Worm (Caenorhabditis elegans): ENCODE results near the gene R193.6.

Gene R193.6

DNA sequence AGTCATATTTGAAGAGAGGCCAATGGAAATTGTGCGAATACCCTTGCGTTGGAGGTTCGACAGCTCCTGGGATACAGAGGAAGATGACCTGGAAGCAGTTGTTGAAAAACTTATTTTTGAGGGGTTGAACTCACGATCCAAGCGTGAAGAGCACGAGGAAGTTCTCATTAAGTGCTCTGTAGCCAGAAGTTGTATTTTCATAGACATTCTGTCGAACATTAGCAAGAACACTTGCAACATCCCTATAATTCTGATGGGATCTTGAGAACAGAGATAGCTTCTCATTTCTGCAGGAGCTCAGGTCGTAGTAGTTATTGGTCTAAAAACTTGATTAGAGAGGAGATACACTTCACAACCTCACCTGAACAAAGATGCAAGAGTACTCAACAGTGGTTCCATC is 7.0 kb upstream of the R193.6 start:
- no peak for TF ChIP-seq unc-62 (GFP tag; optimal IDR thresholded peaks at IDR 0.05)

DNA sequence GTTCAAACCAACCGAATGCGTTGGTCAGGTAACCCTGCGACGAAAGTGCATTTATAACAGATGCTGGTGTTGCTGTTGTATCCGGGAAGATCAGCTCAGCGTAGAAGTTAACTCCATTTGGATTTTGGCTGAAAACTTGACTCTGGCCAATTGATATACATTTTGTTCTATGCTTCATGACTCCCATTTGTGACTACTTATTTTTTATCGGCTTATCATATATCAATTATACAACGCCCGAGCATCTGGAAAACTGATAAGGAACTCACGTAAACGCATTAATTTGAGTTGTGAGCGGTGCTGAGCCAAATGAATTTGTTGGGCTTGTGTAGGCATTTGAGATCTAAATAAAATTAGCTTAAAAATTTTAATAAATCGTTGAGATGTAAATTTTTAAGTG is 1.2 kb upstream of the R193.6 start:
- TF ChIP-seq unc-62 (GFP tag; optimal IDR thresholded peaks at IDR 0.05): no peak

DNA sequence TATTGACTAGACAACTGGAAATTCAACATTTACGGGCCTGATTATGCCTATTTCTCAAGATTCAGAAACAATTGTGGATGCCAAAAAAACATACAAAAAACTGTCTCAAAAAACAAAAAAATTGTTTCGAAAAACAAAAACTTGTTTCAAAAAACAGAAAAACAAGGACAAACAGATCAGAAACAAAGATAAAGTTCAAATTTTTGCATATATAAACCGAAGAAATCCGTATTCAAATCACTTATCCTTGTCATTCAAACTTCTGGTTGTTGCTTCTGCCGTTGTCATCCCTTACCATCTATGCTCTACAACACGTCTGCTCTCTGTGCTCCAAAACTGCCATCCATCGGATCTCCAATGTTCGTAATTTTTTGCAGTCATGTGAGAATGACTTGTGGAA is 6.1 kb downstream of the R193.6 start, which contains the start of gene R193.1:
TSS of gene R193.1 (plus strand) at position 301 of the 400 bp plus-strand sequence.
- no peak for TF ChIP-seq unc-62 (GFP tag; optimal IDR thresholded peaks at IDR 0.05)

DNA sequence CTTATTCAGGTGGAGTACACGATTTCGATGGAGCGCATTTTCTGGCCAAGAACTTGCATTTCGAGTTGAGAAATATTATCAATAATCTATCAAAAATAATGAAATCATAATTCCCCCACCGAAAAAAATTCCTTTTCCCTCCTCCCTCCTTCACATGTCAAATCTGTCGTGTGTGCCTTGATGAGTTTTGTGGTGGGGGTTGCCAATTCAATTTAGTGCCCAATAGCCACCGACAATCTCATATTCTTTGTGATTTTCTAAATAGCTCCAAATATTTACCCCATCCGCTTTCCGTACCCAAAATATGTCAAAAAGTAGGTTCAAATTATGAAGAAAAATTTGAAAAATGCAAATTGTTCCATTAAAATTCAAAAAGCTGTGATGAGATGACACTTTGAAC is 13.4 kb downstream of the R193.6 start, which contains the start of gene tmc-1:
TSS of gene tmc-1 (plus strand) at position 189 of the 400 bp plus-strand sequence.
- no peak for TF ChIP-seq unc-62 (GFP tag; optimal IDR thresholded peaks at IDR 0.05)

DNA sequence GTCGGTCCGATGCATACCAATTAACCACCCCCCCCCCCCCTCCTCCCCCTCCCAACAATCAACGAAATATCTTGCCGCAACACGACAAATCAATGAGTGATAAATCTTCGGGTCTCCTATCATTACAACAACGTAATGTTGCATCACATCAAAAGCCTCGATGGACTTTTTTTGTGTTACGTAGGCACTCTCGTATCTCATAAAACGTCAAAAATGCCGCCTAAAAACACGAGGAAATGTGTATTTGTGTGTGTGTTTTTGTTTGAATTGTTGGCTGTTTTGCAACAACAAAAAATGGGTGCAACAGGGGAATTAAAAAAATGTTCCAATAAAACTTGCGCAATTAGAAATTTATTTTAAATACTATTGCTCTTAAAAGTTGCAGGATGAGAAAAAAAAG is 18.6 kb downstream of the R193.6 start:
- no peak for TF ChIP-seq unc-62 (GFP tag; optimal IDR thresholded peaks at IDR 0.05)

DNA sequence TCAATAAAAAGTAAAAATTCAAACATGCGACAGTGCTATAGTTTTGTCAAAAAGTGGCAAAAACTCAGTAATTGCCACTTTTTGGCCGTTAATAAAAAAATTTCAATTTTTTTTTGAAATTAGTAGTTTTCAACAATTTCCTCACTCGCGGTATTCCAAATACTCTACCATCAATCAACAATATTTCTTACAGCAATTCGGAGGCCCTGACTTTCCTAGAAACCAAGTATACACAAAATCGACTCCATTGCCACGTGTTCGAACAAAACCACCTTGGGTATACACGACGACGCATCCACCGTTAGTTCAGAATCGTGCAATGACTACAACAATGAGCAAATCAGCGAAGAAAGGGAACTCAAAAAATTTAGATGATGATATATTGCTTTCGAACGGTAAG is 23.0 kb downstream of the R193.6 start:
- TF ChIP-seq unc-62 (GFP tag; optimal IDR thresholded peaks at IDR 0.05): no peak

DNA sequence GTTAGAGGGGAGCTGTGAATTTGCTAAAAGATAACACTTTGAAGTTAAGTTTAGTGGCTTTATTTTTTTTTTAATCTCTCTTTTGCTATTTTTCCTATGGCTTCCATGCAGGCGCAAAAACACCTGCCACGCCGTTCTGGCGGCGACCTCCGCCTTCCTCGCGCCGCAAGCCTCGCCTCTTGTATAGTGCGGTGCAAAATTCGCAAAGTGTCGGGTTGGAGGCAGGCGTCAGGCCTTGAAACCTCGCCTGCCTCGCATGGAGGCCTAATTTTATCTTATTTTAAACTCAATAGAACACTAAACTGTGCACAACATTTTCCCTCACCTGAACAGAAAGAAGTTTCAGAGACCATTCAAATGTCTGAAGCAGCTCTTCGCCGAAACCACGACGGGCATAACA is 23.4 kb downstream of the R193.6 start:
- no peak for TF ChIP-seq unc-62 (GFP tag; optimal IDR thresholded peaks at IDR 0.05)

DNA sequence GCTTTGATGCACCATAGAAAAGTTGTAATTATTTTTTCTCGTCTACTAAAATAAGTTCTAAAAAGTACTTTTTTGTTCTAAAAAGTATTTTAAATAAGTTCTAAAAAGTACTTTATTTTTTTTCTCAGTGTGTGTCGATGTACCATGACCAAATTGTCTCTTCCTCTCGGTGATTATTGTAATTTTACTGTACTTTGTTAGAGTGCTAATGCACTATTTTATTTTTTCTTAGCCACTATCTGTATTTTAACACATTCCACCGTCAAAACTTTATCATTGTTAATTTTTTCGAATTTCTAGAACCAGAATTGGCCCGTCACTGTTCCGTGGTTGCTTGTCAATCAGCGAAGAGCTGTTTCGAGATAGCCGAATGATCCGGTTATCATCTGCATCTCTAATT is 31.4 kb downstream of the R193.6 start, which contains the start of gene hot-8:
TSS of gene hot-8 (plus strand) at position 301 of the 400 bp plus-strand sequence.
- no peak for TF ChIP-seq unc-62 (GFP tag; optimal IDR thresholded peaks at IDR 0.05)

DNA sequence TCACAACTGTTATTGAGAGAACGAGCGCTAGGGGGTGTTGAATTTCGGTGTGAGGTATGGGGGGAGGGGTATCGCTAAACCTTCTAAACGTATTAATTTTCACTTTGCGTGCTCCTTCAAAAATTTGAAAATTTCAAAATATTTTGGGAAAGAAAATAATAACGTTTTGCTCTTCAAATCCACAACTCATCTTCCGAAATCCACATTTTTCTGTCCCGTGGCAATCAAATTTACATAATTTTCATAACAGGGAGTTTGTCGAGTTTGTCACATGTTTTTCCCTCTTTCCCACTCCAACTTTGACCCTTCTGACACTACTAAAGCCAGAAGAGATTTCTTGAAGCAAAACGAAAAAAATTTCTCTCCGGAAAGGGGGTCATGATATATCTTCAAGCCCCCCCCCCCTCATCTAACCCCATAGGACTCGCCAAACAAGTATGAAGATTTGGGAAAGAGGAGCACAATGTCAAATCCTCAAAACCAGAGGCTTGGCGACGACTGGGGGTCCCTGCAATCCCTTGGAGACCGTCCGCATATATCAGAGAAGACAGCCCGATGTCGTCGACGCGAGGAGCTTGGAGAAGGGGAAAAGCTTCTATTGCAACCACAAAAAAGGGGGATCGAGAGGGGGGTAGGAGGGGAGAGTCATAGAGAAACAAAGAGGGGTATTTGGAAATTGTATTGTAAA is 32.8 kb downstream of the R193.6 start:
- no peak for TF ChIP-seq unc-62 (GFP tag; optimal IDR thresholded peaks at IDR 0.05)

DNA sequence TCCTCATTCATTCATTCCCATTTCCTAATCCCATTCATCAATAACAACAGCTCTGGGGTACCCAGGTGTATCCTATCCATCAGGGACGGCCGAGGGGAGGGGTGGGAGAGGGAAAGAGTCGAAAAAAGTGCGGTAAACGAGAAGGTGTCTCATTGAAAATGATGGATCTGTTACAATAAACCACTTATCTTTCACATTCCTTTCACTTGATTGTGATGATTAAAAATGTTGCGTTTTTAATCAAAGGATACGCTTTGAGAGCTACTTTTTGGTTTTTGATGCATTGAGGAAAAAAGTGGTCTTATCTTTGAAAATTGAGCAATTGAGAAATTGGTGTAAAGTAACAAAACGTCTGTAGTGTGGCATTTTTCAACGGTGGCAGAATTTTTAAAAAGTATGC is 34.7 kb downstream of the R193.6 start:
- TF ChIP-seq unc-62 (GFP tag; optimal IDR thresholded peaks at IDR 0.05): no peak

DNA sequence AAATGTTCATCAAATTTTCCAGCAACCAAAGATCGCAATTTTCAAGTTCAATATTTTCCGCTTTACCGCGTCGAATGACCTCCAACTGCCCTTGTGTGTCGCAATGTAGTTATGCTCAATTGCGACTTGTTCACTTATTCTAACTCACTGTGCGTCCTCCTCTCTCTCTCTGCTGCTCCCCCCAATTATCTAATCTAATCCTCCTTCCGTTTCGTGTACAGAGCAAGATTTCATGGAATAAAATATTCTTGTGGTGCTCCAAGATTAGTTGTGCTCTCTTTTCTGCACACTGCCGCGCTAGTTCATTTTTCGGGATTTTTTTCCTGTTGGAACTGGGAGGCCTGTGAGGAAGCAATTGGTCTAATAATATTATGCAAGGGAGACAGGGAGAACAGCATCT is 35.4 kb downstream of the R193.6 start:
- no peak for TF ChIP-seq unc-62 (GFP tag; optimal IDR thresholded peaks at IDR 0.05)

DNA sequence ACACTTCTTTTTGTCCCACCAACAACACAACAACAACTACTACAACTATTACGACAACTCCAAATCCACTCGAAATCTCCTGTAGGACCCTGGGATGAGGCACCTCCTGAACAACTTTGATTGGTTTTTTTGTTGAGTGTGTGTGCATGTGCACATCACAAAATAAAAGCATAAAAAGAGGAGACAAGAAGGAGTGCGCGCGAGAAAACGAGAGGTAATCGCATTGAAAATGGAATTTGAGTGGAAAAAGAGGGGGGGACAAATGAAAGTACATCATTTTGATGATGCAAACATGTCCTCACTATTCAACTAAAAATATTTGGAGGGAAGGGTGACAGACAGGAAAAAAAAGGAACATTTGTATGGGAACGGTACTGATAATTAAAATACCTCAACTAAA is 36.9 kb downstream of the R193.6 start:
- no peak for TF ChIP-seq unc-62 (GFP tag; optimal IDR thresholded peaks at IDR 0.05)

DNA sequence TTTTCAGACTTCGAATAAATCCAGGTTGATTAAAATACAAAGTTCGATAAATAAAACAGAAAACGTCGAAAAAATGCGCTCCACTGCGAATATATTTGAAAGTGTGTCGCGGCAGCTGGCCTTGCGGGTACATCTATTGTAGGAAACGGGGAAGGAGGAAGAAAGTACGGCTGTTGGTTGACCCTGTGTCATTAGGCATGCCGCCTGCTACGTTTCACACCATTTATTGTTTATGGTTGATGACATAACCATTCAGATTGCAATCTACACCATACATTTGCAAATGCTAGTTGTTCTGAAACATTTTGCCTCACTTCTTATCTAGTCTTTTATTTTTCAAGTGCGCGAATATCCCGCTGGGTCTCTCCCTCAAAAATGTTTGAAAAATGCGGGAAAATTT is 43.0 kb downstream of the R193.6 start, which contains the start of gene T13G4.4:
TSS of gene T13G4.4 (minus strand) at position 97 of the 400 bp plus-strand sequence.
- no peak for TF ChIP-seq unc-62 (GFP tag; optimal IDR thresholded peaks at IDR 0.05)

DNA sequence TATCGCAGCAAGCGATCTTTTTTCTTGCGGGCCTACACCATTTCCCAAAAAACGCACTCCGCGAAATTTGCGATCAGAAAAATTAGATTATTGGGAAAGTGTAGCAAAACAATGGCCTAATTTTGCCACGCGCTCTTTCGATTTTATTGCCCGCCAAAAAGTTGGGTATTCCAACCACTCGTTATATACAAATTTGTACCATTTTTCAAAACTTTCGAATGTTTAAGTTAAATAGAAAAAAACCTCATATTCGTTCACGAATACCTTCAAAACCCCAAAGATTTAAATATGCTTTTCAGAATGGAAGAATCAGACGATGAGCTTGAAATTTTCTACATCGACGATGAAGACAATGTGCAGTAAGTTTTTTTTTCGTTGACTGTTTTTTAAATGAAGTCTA is 44.3 kb downstream of the R193.6 start, which contains the start of gene T13G4.1:
TSS of gene T13G4.1 (plus strand) at position 301 of the 400 bp plus-strand sequence.
- TF ChIP-seq unc-62 (GFP tag; optimal IDR thresholded peaks at IDR 0.05): no peak

All from whole organism, dauer.